Worm (Caenorhabditis elegans): Measurements from ENCODE around the gene rmd-6.

- TF ChIP-seq flt-1 (GFP tag; IDR thresholded peaks at IDR 0.05): no peak
- TF ChIP-seq tab-1 (GFP tag; IDR thresholded peaks at IDR 0.05): no peak
- TF ChIP-seq ref-1 (GFP tag; conservative IDR thresholded peaks at IDR 0.05): no peak
- no peak for TF ChIP-seq klf-2 (GFP tag; conservative IDR thresholded peaks at IDR 0.05)
- TF ChIP-seq ztf-23 (GFP tag; IDR thresholded peaks at IDR 0.05): no peak
- TF ChIP-seq ztf-29 (GFP tag; IDR thresholded peaks at IDR 0.05): no peak
- TF ChIP-seq T22C8.4 (GFP tag; IDR thresholded peaks at IDR 0.05): peak; percentile 60; the same call in 1 of the 2 replicates
- no peak for TF ChIP-seq cog-1 (tag; optimal IDR thresholded peaks at IDR 0.05)
- no peak for TF ChIP-seq med-1 (GFP tag; optimal IDR thresholded peaks at IDR 0.05; ENCODE audit: insufficient read depth)
These were observed 22.5 kb downstream of the rmd-6 start, which contains the start of the genes snpn-1 and C02B10.4 for ce11 chrIV:5090993-5091793.
